Worm (Caenorhabditis elegans): ENCODE results near the gene mbr-1.

ce11 chrX:10694248-10694647 is 27.6 kb downstream of the mbr-1 start:
- TF ChIP-seq sdz-38 (tag; optimal IDR thresholded peaks at IDR 0.05) (no peak), Y53G8AR.9 (GFP tag; conservative IDR thresholded peaks at IDR 0.05) (no peak)
